Worm (Caenorhabditis elegans) whole organism, L4/young adult: Measurements from ENCODE around the gene mccc-1.

Experiments
- W03F9.2 ChIP-seq: fragments of 150-350 bp; optimal IDR thresholded peaks from 2 replicates; lab custom pipeline; 2014; ENCODE audit warnings: missing biosample characterization, missing genetic modification characterization
- dao-5 ChIP-seq: sonication (generic microtip); optimal IDR thresholded peaks from 2 replicates; lab custom pipeline; 2016; ENCODE audit warnings: missing genotype, missing genetic modification characterization, moderate library complexity, missing compliant biosample characterization
- him-1 ChIP-seq: sonication (generic microtip); optimal IDR thresholded peaks from 2 replicates; lab custom pipeline; 2016; ENCODE audit warnings: missing genotype, missing genetic modification reagents, missing genetic modification characterization, missing compliant biosample characterization

DNA sequence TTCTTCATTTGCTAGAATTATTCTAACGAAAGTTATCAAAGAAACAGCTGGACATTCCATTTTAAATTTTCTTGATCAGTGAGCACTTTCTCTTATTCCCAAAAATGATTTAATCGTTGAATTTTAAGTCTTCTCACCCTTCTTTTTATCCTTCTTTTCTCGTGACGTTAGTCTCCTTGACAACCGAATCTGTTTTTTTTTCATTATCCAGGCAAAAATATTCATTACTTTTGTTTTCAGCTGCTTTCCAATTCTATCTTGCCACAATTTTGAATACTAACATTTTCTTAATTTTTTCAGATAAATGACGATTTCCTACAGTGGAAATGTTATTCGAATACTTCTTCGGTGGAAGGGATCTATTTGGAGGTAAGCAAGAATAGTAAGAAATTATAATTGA is 19.2 kb downstream of the mccc-1 start, which contains the start of gene best-13:
- TF ChIP-seq dao-5 (tag; lab: Kevin White, UChicago) (no peak), him-1 (tag; lab: Kevin White, UChicago) (no peak), W03F9.2 (no peak)
